Fruit fly (Drosophila melanogaster) whole organism, embryonic: ENCODE data around the gene CG33160.

Source experiments
- BEAF-32 ChIP-seq: fragments of 200-800 bp; sonication (Bioruptor generic); optimal IDR thresholded peaks from 3 replicates; lab custom pipeline; 2017; ENCODE audit warnings: missing biosample characterization, missing genetic modification characterization, mild to moderate bottlenecking, moderate library complexity, missing genetic modification reagents
- BtbVII ChIP-seq: fragments of 200-800 bp; sonication (Bioruptor generic); optimal IDR thresholded peaks from 3 replicates; lab custom pipeline; 2017; ENCODE audit warnings: missing biosample characterization, mild to moderate bottlenecking, missing genetic modification characterization
- CG10209 ChIP-seq: fragments of 200-800 bp; sonication (Bioruptor generic); optimal IDR thresholded peaks from 3 replicates; lab custom pipeline; 2017; ENCODE audit warnings: missing biosample characterization, mild to moderate bottlenecking, missing genetic modification characterization, missing genetic modification reagents
- CG11504 ChIP-seq: fragments of 200-800 bp; sonication (Bioruptor generic); optimal IDR thresholded peaks from 3 replicates; lab custom pipeline; 2019; ENCODE audit warnings: missing biosample characterization, mild to moderate bottlenecking, missing genetic modification characterization, moderate library complexity
- CG13775 ChIP-seq: fragments of 200-800 bp; sonication (Bioruptor generic); optimal IDR thresholded peaks from 3 replicates; lab custom pipeline; 2017; ENCODE audit warnings: missing biosample characterization, mild to moderate bottlenecking, missing genetic modification characterization
- CG15601 ChIP-seq: fragments of 200-800 bp; sonication (Bioruptor generic); optimal IDR thresholded peaks from 3 replicates; lab custom pipeline; 2019; ENCODE audit warnings: missing biosample characterization, mild to moderate bottlenecking, missing genetic modification characterization, moderate library complexity
- CG17186 ChIP-seq: fragments of 200-800 bp; sonication (Bioruptor generic); optimal IDR thresholded peaks from 3 replicates; lab custom pipeline; 2017; ENCODE audit warnings: missing biosample characterization, missing genetic modification reagents, missing genetic modification characterization
- CG18262 ChIP-seq: fragments of 200-800 bp; optimal IDR thresholded peaks from 3 replicates; lab custom pipeline; 2019; ENCODE audit warnings: missing biosample characterization, mild to moderate bottlenecking, missing genetic modification characterization, moderate library complexity
- CG2116 ChIP-seq: fragments of 200-800 bp; sonication (Bioruptor generic); optimal IDR thresholded peaks from 3 replicates; lab custom pipeline; 2018; ENCODE audit warnings: missing biosample characterization, mild to moderate bottlenecking, missing genetic modification characterization
- CG3281 ChIP-seq: fragments of 200-800 bp; sonication (Bioruptor generic); optimal IDR thresholded peaks from 3 replicates; lab custom pipeline; 2017; ENCODE audit warnings: missing biosample characterization, mild to moderate bottlenecking, missing genetic modification characterization
- CG3847 ChIP-seq: fragments of 200-800 bp; sonication (Bioruptor generic); IDR thresholded peaks from 2 replicates; pipeline ENCODE4 v1.3.6; 2022; ENCODE audit warnings: missing biosample characterization, missing genetic modification characterization
- CG4404 ChIP-seq: fragments of 200-800 bp; sonication (Bioruptor generic); IDR thresholded peaks from 2 replicates; pipeline ENCODE4 v1.3.6; 2022; ENCODE audit warnings: missing biosample characterization, missing genetic modification characterization
- CG6272 ChIP-seq: fragments of 200-800 bp; sonication (Bioruptor generic); IDR thresholded peaks from 2 replicates; pipeline ENCODE4 v1.3.6; 2022; ENCODE audit warnings: missing biosample characterization, missing genetic modification characterization
- CG6654 ChIP-seq: fragments of 200-800 bp; sonication (Bioruptor generic); optimal IDR thresholded peaks from 2 replicates; lab custom pipeline; 2017; ENCODE audit warnings: missing biosample characterization, mild to moderate bottlenecking, missing genetic modification characterization
- CG7745 ChIP-seq: fragments of 200-800 bp; sonication (Bioruptor generic); optimal IDR thresholded peaks from 2 replicates; lab custom pipeline; 2018; ENCODE audit warnings: missing biosample characterization, mild to moderate bottlenecking, missing genetic modification characterization, moderate library complexity
- CG8281 ChIP-seq: fragments of 200-800 bp; sonication (Bioruptor generic); optimal IDR thresholded peaks from 2 replicates; lab custom pipeline; 2018; ENCODE audit warnings: missing biosample characterization, mild to moderate bottlenecking, missing genetic modification characterization, moderate library complexity
- CG8290 ChIP-seq, 3 experiments: fragments of 200-800 bp; sonication (Bioruptor generic); optimal IDR thresholded peaks; 2 replicates each; lab custom pipeline; 2016 to 2019; ENCODE audit warnings: missing biosample characterization in 3 of 3, missing genetic modification characterization in 3 of 3, mild to moderate bottlenecking in 2 of 3, moderate library complexity in 1 of 3
- CrebB ChIP-seq: fragments of 200-800 bp; sonication (Bioruptor generic); optimal IDR thresholded peaks from 3 replicates; lab custom pipeline; 2018; ENCODE audit warnings: missing biosample characterization, mild to moderate bottlenecking, missing genetic modification characterization
- Dek ChIP-seq: fragments of 200-800 bp; sonication (Bioruptor generic); optimal IDR thresholded peaks from 3 replicates; lab custom pipeline; 2019; ENCODE audit warnings: missing biosample characterization, mild to moderate bottlenecking, missing genetic modification characterization, moderate library complexity
- Doc3 ChIP-seq: fragments of 200-800 bp; sonication (Bioruptor generic); IDR thresholded peaks from 3 replicates; pipeline ENCODE4 v1.3.6; 2022; ENCODE audit warnings: missing biosample characterization, missing genetic modification characterization; ENCODE audit not compliant: partially characterized antibody
- HLH4C ChIP-seq: fragments of 200-800 bp; sonication (Bioruptor generic); IDR thresholded peaks from 3 replicates; pipeline ENCODE4 v1.3.6; 2022; ENCODE audit warnings: missing biosample characterization, missing genetic modification characterization; ENCODE audit not compliant: partially characterized antibody
- MBD-R2 ChIP-seq: fragments of 200-800 bp; sonication (Bioruptor generic); IDR thresholded peaks from 2 replicates; pipeline ENCODE4 v1.3.6; 2022; ENCODE audit warnings: missing biosample characterization, missing genetic modification characterization
- Mad ChIP-seq: fragments of 200-800 bp; sonication (Bioruptor generic); optimal IDR thresholded peaks from 2 replicates; lab custom pipeline; 2016; ENCODE audit warnings: missing biosample characterization, missing genetic modification characterization
- Max ChIP-seq: fragments of 200-800 bp; sonication (Bioruptor generic); optimal IDR thresholded peaks from 2 replicates; lab custom pipeline; 2016; ENCODE audit warnings: missing biosample characterization, mild to moderate bottlenecking, missing genetic modification characterization
- Oli ChIP-seq: fragments of 200-800 bp; sonication (Bioruptor generic); optimal IDR thresholded peaks from 2 replicates; lab custom pipeline; 2018; ENCODE audit warnings: missing biosample characterization, mild to moderate bottlenecking, missing genetic modification characterization, moderate library complexity
- Opbp ChIP-seq: fragments of 200-800 bp; sonication (Bioruptor generic); IDR thresholded peaks from 3 replicates; pipeline ENCODE4 v1.3.6; 2022; ENCODE audit warnings: missing biosample characterization, missing genetic modification characterization; ENCODE audit not compliant: partially characterized antibody
- Pdp1 ChIP-seq, 2 experiments: fragments of 200-800 bp; sonication (Bioruptor generic); optimal IDR thresholded peaks; 3 replicates each; lab custom pipeline; 2016; ENCODE audit warnings: missing biosample characterization in 2 of 2, missing genetic modification characterization in 2 of 2, mild to moderate bottlenecking in 1 of 2, moderate library complexity in 1 of 2
- Ssrp ChIP-seq: fragments of 200-800 bp; sonication (Bioruptor generic); optimal IDR thresholded peaks from 2 replicates; lab custom pipeline; 2018; ENCODE audit warnings: missing biosample characterization, mild to moderate bottlenecking, missing genetic modification characterization, moderate library complexity
- ab ChIP-seq: fragments of 200-800 bp; sonication (Bioruptor generic); optimal IDR thresholded peaks from 2 replicates; lab custom pipeline; 2016; ENCODE audit warnings: missing biosample characterization, missing genetic modification characterization
- ap ChIP-seq: fragments of 200-800 bp; sonication (Bioruptor generic); IDR thresholded peaks from 2 replicates; pipeline ENCODE4 v1.3.6; 2022; ENCODE audit warnings: missing biosample characterization, missing genetic modification characterization
- bbx ChIP-seq: fragments of 200-800 bp; sonication (Bioruptor generic); IDR thresholded peaks from 2 replicates; pipeline ENCODE4 v1.3.6; 2022; ENCODE audit warnings: missing biosample characterization, missing genetic modification characterization; ENCODE audit not compliant: partially characterized antibody
- bcd ChIP-seq: fragments of 200-800 bp; sonication (Bioruptor generic); optimal IDR thresholded peaks from 2 replicates; lab custom pipeline; 2017; ENCODE audit warnings: missing biosample characterization, mild to moderate bottlenecking, missing genetic modification characterization
- bowl ChIP-seq: fragments of 200-800 bp; sonication (Bioruptor generic); IDR thresholded peaks from 2 replicates; pipeline ENCODE4 v1.3.6; 2022; ENCODE audit warnings: missing biosample characterization, missing genetic modification characterization
- crp ChIP-seq, 2 experiments: fragments of 200-800 bp; sonication (Bioruptor generic); optimal IDR thresholded peaks; 2 replicates in 1 of 2; 3 replicates in 1 of 2; lab custom pipeline; 2017; ENCODE audit warnings: missing biosample characterization in 2 of 2, missing genetic modification characterization in 2 of 2, mild to moderate bottlenecking in 1 of 2, moderate library complexity in 1 of 2
- cwo ChIP-seq: fragments of 200-800 bp; sonication (Bioruptor generic); optimal IDR thresholded peaks from 3 replicates; lab custom pipeline; 2017; ENCODE audit warnings: missing biosample characterization, missing genetic modification characterization, mild to moderate bottlenecking, moderate library complexity, missing genetic modification reagents
- emc ChIP-seq: fragments of 200-800 bp; sonication (Bioruptor generic); optimal IDR thresholded peaks from 2 replicates; lab custom pipeline; 2016; ENCODE audit warnings: missing biosample characterization, missing genetic modification characterization
- en ChIP-seq: fragments of 200-800 bp; sonication (Bioruptor generic); optimal IDR thresholded peaks from 2 replicates; lab custom pipeline; 2016; ENCODE audit warnings: missing biosample characterization, missing genetic modification characterization
- eve ChIP-seq, 2 experiments: fragments of >200 bp; optimal IDR thresholded peaks; 2 replicates each; lab custom pipeline; 2017; ENCODE audit warnings: missing biosample characterization in 2 of 2, missing genetic modification characterization in 2 of 2
- gro ChIP-seq: fragments of 200-800 bp; sonication (Bioruptor generic); optimal IDR thresholded peaks from 2 replicates; lab custom pipeline; 2016; ENCODE audit warnings: missing biosample characterization, missing genetic modification characterization
- h ChIP-seq: fragments of >200 bp; optimal IDR thresholded peaks from 2 replicates; lab custom pipeline; 2017
- klu ChIP-seq: fragments of 200-800 bp; sonication (Bioruptor generic); IDR thresholded peaks from 2 replicates; pipeline ENCODE4 v1.3.6; 2022; ENCODE audit warnings: missing biosample characterization, missing genetic modification characterization
- maf-S ChIP-seq: fragments of 200-800 bp; sonication (Bioruptor generic); optimal IDR thresholded peaks from 2 replicates; lab custom pipeline; 2016; ENCODE audit warnings: missing biosample characterization, missing genetic modification characterization
- nmo ChIP-seq: fragments of 200-800 bp; sonication (Bioruptor generic); optimal IDR thresholded peaks from 2 replicates; lab custom pipeline; 2018; ENCODE audit warnings: missing biosample characterization, mild to moderate bottlenecking, missing genetic modification characterization, moderate library complexity
- p53 ChIP-seq: fragments of 200-800 bp; sonication (Bioruptor generic); optimal IDR thresholded peaks from 2 replicates; lab custom pipeline; 2016; ENCODE audit warnings: missing biosample characterization, missing genetic modification characterization
- sna ChIP-seq: fragments of 200-800 bp; sonication (Bioruptor generic); IDR thresholded peaks from 2 replicates; pipeline ENCODE4 v1.3.6; 2022; ENCODE audit warnings: missing biosample characterization, missing genetic modification characterization; ENCODE audit not compliant: partially characterized antibody
- so ChIP-seq: fragments of 200-800 bp; sonication (Bioruptor generic); IDR thresholded peaks from 3 replicates; pipeline ENCODE4 v1.3.6; 2022; ENCODE audit warnings: missing biosample characterization, missing genetic modification characterization
- sr ChIP-seq: fragments of 200-800 bp; sonication (Bioruptor generic); IDR thresholded peaks from 3 replicates; pipeline ENCODE4 v1.3.6; 2022; ENCODE audit warnings: missing biosample characterization, missing genetic modification characterization
- ssp ChIP-seq: fragments of 200-800 bp; sonication (Bioruptor generic); IDR thresholded peaks from 2 replicates; pipeline ENCODE4 v1.3.6; 2022; ENCODE audit warnings: missing biosample characterization, missing genetic modification characterization
- ttk ChIP-seq: fragments of 200-800 bp; sonication (Bioruptor generic); IDR thresholded peaks from 2 replicates; pipeline ENCODE4 v2.1.2; 2022; ENCODE audit warnings: missing biosample characterization, missing genetic modification characterization
- vnd ChIP-seq: fragments of 200-800 bp; sonication (Bioruptor generic); IDR thresholded peaks from 3 replicates; pipeline ENCODE4 v1.3.6; 2022; ENCODE audit warnings: missing biosample characterization, missing genetic modification characterization; ENCODE audit not compliant: partially characterized antibody

CG33160 gene

dm6 chr3L:3194059-3194458, 12.1 kb downstream of the CG33160 start (continued):
- TF ChIP-seq BtbVII (GFP tag; lab: Kevin White, UChicago) (peak; percentile 95), CG13775 (GFP tag; lab: Kevin White, UChicago) (peak; percentile 88), CG3847 (GFP tag; lab: Robert Waterston, UW) (peak; percentile 88), Opbp (GFP tag; lab: Robert Waterston, UW) (no peak), h (lab: Kevin White, UChicago) (no peak), Pdp1 (GFP tag; optimal IDR thresholded peaks at IDR 0.05; lab: Kevin White, UChicago) (peak; percentile 55), crp (GFP tag; optimal IDR thresholded peaks at IDR 0.05; lab: Kevin White, UChicago) (peak in 1 of 2 experiments; percentile 53), CG18262 (tag; lab: Kevin White, UChicago) (peak; percentile 95), ttk (GFP tag; lab: Robert Waterston, UW) (peak; percentile 91), CG6272 (GFP tag; lab: Robert Waterston, UW) (peak; percentile 81), MBD-R2 (GFP tag; lab: Robert Waterston, UW) (peak; percentile 76), CG10209 (GFP tag; lab: Kevin White, UChicago) (peak; percentile 92), sr (GFP tag; lab: Robert Waterston, UW) (peak; percentile 54; the same call in 1 of the 3 replicates), Mad (GFP tag; lab: Kevin White, UChicago) (peak; percentile 81), CG6654 (peak; percentile 75), maf-S (GFP tag; lab: Kevin White, UChicago) (no peak), eve (GFP tag; optimal IDR thresholded peaks at IDR 0.05; lab: Kevin White, UChicago) (no peak), CG7745 (tag; lab: Kevin White, UChicago) (peak; percentile 56), ab (GFP tag; lab: Kevin White, UChicago) (no peak), bcd (GFP tag; lab: Kevin White, UChicago) (peak; percentile 90), CG8290 (GFP tag; optimal IDR thresholded peaks at IDR 0.05; lab: Kevin White, UChicago) (peak; percentile 75), CG8290 (tag; optimal IDR thresholded peaks at IDR 0.05; lab: Kevin White, UChicago) (peak in 1 of 2 experiments; percentile 82), so (peak; percentile 93), CrebB (tag; lab: Kevin White, UChicago) (peak; percentile 79), en (GFP tag; lab: Kevin White, UChicago) (peak; percentile 24), bbx (GFP tag; lab: Robert Waterston, UW) (no peak), CG4404 (peak; percentile 86), Dek (tag; lab: Kevin White, UChicago) (peak; percentile 93), klu (peak; percentile 83), p53 (GFP tag; lab: Kevin White, UChicago) (no peak), CG3281 (peak; percentile 93), ssp (GFP tag; lab: Robert Waterston, UW) (peak; percentile 79), sna (GFP tag; lab: Robert Waterston, UW) (no peak), BEAF-32 (GFP tag; lab: Kevin White, UChicago) (no peak), bowl (GFP tag; lab: Robert Waterston, UW) (peak; percentile 83; the same call in 1 of the 2 replicates), CG17186 (peak; percentile 47), CG2116 (GFP tag; lab: Kevin White, UChicago) (peak; percentile 66), vnd (GFP tag; lab: Robert Waterston, UW) (no peak), Max (GFP tag; lab: Kevin White, UChicago) (peak; percentile 86), cwo (GFP tag; lab: Kevin White, UChicago) (peak; percentile 89), CG8281 (peak; percentile 77), CG15601 (tag; lab: Kevin White, UChicago) (peak; percentile 89), ap (GFP tag; lab: Robert Waterston, UW) (peak; percentile 90), CG11504 (tag; lab: Kevin White, UChicago) (peak; percentile 95), Oli (tag; lab: Kevin White, UChicago) (peak; percentile 93), Doc3 (GFP tag; lab: Robert Waterston, UW) (no peak), gro (peak; percentile 42), nmo (peak; percentile 96), emc (GFP tag; lab: Kevin White, UChicago) (no peak), Ssrp (tag; lab: Kevin White, UChicago) (peak; percentile 91), HLH4C (GFP tag; lab: Robert Waterston, UW) (no peak)
